Fruit fly (Drosophila melanogaster) whole organism, pupa: ENCODE results near the gene meigo.

Source experiments
- CG13204 ChIP-seq: fragments of 200-800 bp; sonication (Bioruptor generic); optimal IDR thresholded peaks from 2 replicates; lab custom pipeline; 2018; ENCODE audit warnings: missing biosample characterization, mild to moderate bottlenecking, missing genetic modification characterization, moderate library complexity
- CG14655 ChIP-seq: fragments of 200-800 bp; sonication (Bioruptor generic); optimal IDR thresholded peaks from 3 replicates; lab custom pipeline; 2017; ENCODE audit warnings: mild to moderate bottlenecking, missing biosample characterization, missing genetic modification reagents, missing genetic modification characterization
- CG4496 ChIP-seq: fragments of 200-800 bp; sonication (Bioruptor generic); IDR thresholded peaks from 3 replicates; pipeline ENCODE4 v1.3.6; 2022; ENCODE audit warnings: missing biosample characterization, missing genetic modification characterization
- CG8159 ChIP-seq: fragments of 200-800 bp; sonication (Bioruptor generic); optimal IDR thresholded peaks from 3 replicates; lab custom pipeline; 2018; ENCODE audit warnings: missing biosample characterization, mild to moderate bottlenecking, missing genetic modification characterization, moderate library complexity
- CG8301 ChIP-seq: fragments of 200-800 bp; sonication (Bioruptor generic); optimal IDR thresholded peaks from 2 replicates; lab custom pipeline; 2018; ENCODE audit warnings: missing biosample characterization, mild to moderate bottlenecking, missing genetic modification characterization
- CG9948 ChIP-seq: fragments of 200-800 bp; sonication (Bioruptor generic); optimal IDR thresholded peaks from 2 replicates; lab custom pipeline; 2018; ENCODE audit warnings: missing biosample characterization, mild to moderate bottlenecking, missing genetic modification characterization, moderate library complexity
- D1 ChIP-seq: fragments of 200-800 bp; sonication (Bioruptor generic); optimal IDR thresholded peaks from 2 replicates; lab custom pipeline; 2018; ENCODE audit warnings: missing biosample characterization, mild to moderate bottlenecking, missing genetic modification characterization, moderate library complexity
- EcR ChIP-seq: fragments of 200-800 bp; sonication (Bioruptor generic); optimal IDR thresholded peaks from 3 replicates; lab custom pipeline; 2019; ENCODE audit warnings: missing biosample characterization, missing genetic modification characterization, mild to moderate bottlenecking, moderate library complexity, missing genetic modification reagents
- Pif1A ChIP-seq: fragments of 200-800 bp; sonication (Bioruptor generic); optimal IDR thresholded peaks from 3 replicates; lab custom pipeline; 2016; ENCODE audit warnings: missing biosample characterization, missing genetic modification characterization
- fd96Ca ChIP-seq: fragments of 200-800 bp; sonication (Bioruptor generic); IDR thresholded peaks from 3 replicates; pipeline ENCODE4 v1.3.6; 2022; ENCODE audit warnings: missing biosample characterization, missing genetic modification characterization

dm6 chr3R:21158643-21159042 is 20.6 kb downstream of the meigo start:
- TF ChIP-seq CG8159 (no peak), CG9948 (tag; lab: Kevin White, UChicago) (no peak), D1 (no peak), CG8301 (tag; lab: Kevin White, UChicago) (no peak), Pif1A (GFP tag; lab: Kevin White, UChicago) (no peak), CG4496 (no peak), fd96Ca (GFP tag; lab: Robert Waterston, UW) (no peak), CG13204 (GFP tag; lab: Kevin White, UChicago) (no peak), CG14655 (GFP tag; lab: Kevin White, UChicago) (no peak), EcR (GFP tag; lab: Kevin White, UChicago) (no peak)
